Worm (Caenorhabditis elegans): ENCODE results near the gene C37C3.12.

DNA sequence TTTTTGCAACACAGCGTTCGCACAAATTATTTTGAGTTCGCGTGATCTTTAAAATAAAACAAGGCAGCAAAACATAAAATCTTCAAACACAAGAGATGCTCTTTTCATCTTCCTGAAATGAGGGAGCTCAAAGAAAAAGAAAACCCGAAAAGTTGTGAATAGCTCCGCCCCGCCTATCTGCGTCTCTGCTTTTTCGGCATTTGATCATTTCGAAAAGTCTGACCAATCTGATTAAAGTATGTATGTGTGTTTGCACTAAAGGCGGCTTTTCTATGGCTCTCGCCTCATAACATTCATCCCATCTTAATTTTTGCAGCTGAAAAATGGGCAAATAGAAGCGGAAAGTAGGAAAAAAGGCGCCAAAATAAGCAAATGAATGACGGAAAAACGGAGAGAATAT lies 19.8 kb downstream of the C37C3.12 start:
- TF ChIP-seq him-1 (tag; optimal IDR thresholded peaks at IDR 0.05) (no peak), W03F9.2 (tag; optimal IDR thresholded peaks at IDR 0.05) (no peak), dao-5 (tag; optimal IDR thresholded peaks at IDR 0.05) (no peak)
